Worm (Caenorhabditis elegans) whole organism, L1 larva: ENCODE results near the gene B0507.1.

Experiments
- alr-1 ChIP-seq: fragments of 200-800 bp; sonication (Bioruptor generic); optimal IDR thresholded peaks from 2 replicates; lab custom pipeline; 2018; ENCODE audit warnings: borderline replicate concordance, mild to moderate bottlenecking, missing genetic modification characterization, missing compliant biosample characterization
- ceh-63 ChIP-seq: fragments of 200-800 bp; sonication (Bioruptor generic); optimal IDR thresholded peaks from 2 replicates; lab custom pipeline; 2018; ENCODE audit warnings: mild to moderate bottlenecking, missing genetic modification characterization, missing compliant biosample characterization
- ceh-8 ChIP-seq: fragments of 200-800 bp; sonication (Bioruptor generic); optimal IDR thresholded peaks from 2 replicates; lab custom pipeline; 2018; ENCODE audit warnings: mild to moderate bottlenecking, missing genetic modification characterization, moderate library complexity, missing compliant biosample characterization
- ceh-82 ChIP-seq, 3 experiments: fragments of 150-350 bp in 1 of 3; sonication (generic microtip) in 2 of 3; optimal IDR thresholded peaks; 2 replicates each; lab custom pipeline; 2014 to 2017; ENCODE audit warnings: missing biosample characterization in 3 of 3, missing genetic modification characterization in 3 of 3
- ceh-90 ChIP-seq: sonication (generic microtip); optimal IDR thresholded peaks from 2 replicates; lab custom pipeline; 2016; ENCODE audit warnings: missing genetic modification characterization, missing compliant biosample characterization
- ces-1 ChIP-seq: fragments of 150-350 bp; optimal IDR thresholded peaks from 2 replicates; lab custom pipeline; 2014; ENCODE audit warnings: missing biosample characterization, missing genetic modification reagents, missing genetic modification characterization
- dpl-1 ChIP-seq, 3 experiments: fragments of 150-350 bp in 2 of 3; sonication (generic microtip) in 1 of 3; optimal IDR thresholded peaks; 2 replicates each; lab custom pipeline; 2014 to 2017; ENCODE audit warnings: missing biosample characterization in 3 of 3, missing genetic modification characterization in 3 of 3, missing genetic modification reagents in 3 of 3
- dsc-1 ChIP-seq: sonication (generic microtip); optimal IDR thresholded peaks from 2 replicates; lab custom pipeline; 2016; ENCODE audit warnings: mild to moderate bottlenecking, missing genetic modification characterization, missing compliant biosample characterization
- efl-1 ChIP-seq, 4 experiments: fragments of 150-350 bp; optimal IDR thresholded peaks in 3 of 4; peaks in 1 of 4; 1 replicate in 1 of 4; 2 replicates in 3 of 4; lab custom pipeline; 2014; ENCODE audit warnings: missing biosample characterization in 2 of 4, missing genetic modification characterization in 2 of 4, missing genetic modification reagents in 2 of 4
- efl-3 ChIP-seq: fragments of 200-800 bp; sonication (Bioruptor generic); optimal IDR thresholded peaks from 2 replicates; lab custom pipeline; 2018; ENCODE audit warnings: mild to moderate bottlenecking, missing genetic modification characterization, missing compliant biosample characterization
- elt-2 ChIP-seq: sonication (generic microtip); optimal IDR thresholded peaks from 2 replicates; lab custom pipeline; 2016; ENCODE audit warnings: missing genetic modification characterization, mild to moderate bottlenecking, inconsistent platforms, missing compliant biosample characterization, missing genetic modification reagents
- fos-1 ChIP-seq: fragments of 150-350 bp; optimal IDR thresholded peaks from 2 replicates; lab custom pipeline; 2014; ENCODE audit warnings: missing biosample characterization, missing genetic modification characterization
- hlh-17 ChIP-seq: fragments of 200-800 bp; sonication (Bioruptor generic); optimal IDR thresholded peaks from 2 replicates; lab custom pipeline; 2018; ENCODE audit warnings: missing genetic modification characterization, mild to moderate bottlenecking, missing compliant biosample characterization, moderate library complexity, borderline replicate concordance
- hpl-2 ChIP-seq: fragments of 150-350 bp; optimal IDR thresholded peaks from 2 replicates; lab custom pipeline; 2014; ENCODE audit warnings: missing biosample characterization, missing genetic modification reagents, missing genetic modification characterization
- lin-13 ChIP-seq: fragments of 150-350 bp; optimal IDR thresholded peaks from 2 replicates; lab custom pipeline; 2014; ENCODE audit warnings: missing biosample characterization, missing genetic modification reagents, missing genetic modification characterization
- lin-14 ChIP-seq: fragments of 200-800 bp; sonication (Bioruptor generic); optimal IDR thresholded peaks from 2 replicates; lab custom pipeline; 2018; ENCODE audit warnings: mild to moderate bottlenecking, missing genetic modification characterization, moderate library complexity, missing compliant biosample characterization
- lin-15B ChIP-seq: fragments of 150-350 bp; sonication (generic microtip); optimal IDR thresholded peaks from 3 replicates; lab custom pipeline; 2014; ENCODE audit warnings: missing biosample characterization, missing genetic modification characterization
- lin-39 ChIP-seq: fragments of 150-350 bp; optimal IDR thresholded peaks from 2 replicates; lab custom pipeline; 2014; ENCODE audit warnings: missing biosample characterization, missing genetic modification reagents, missing genetic modification characterization
- mab-9 ChIP-seq: fragments of 200-800 bp; sonication (Bioruptor generic); IDR thresholded peaks from 2 replicates; pipeline ENCODE4 v1.3.6; 2022; ENCODE audit warnings: missing genetic modification reagents, missing genetic modification characterization, missing compliant biosample characterization
- nhr-19 ChIP-seq: fragments of 200-800 bp; sonication (Bioruptor generic); conservative IDR thresholded peaks from 2 replicates; pipeline ENCODE4 v1.3.6; 2022; ENCODE audit warnings: missing genetic modification characterization, missing compliant biosample characterization
- nhr-237 ChIP-seq: fragments of 150-350 bp; optimal IDR thresholded peaks from 2 replicates; lab custom pipeline; 2014; ENCODE audit warnings: missing biosample characterization, missing genetic modification characterization
- nhr-28 ChIP-seq: fragments of 150-350 bp; optimal IDR thresholded peaks from 2 replicates; lab custom pipeline; 2014; ENCODE audit warnings: missing biosample characterization, missing genetic modification characterization
- nhr-71 ChIP-seq: sonication (generic microtip); optimal IDR thresholded peaks from 2 replicates; lab custom pipeline; 2016; ENCODE audit warnings: mild to moderate bottlenecking, missing genetic modification characterization, moderate library complexity, missing compliant biosample characterization
- nhr-85 ChIP-seq: sonication (generic microtip); peaks from one replicate; lab custom pipeline; 2016; ENCODE audit warnings: missing genetic modification characterization, inconsistent platforms, missing compliant biosample characterization
- nhr-90 ChIP-seq: sonication (generic microtip); optimal IDR thresholded peaks from 2 replicates; lab custom pipeline; 2016; ENCODE audit warnings: mild to moderate bottlenecking, missing genetic modification characterization, missing compliant biosample characterization; ENCODE audit not compliant: poor library complexity
- pax-3 ChIP-seq: fragments of 200-800 bp; sonication (Bioruptor generic); optimal IDR thresholded peaks from 2 replicates; lab custom pipeline; 2018; ENCODE audit warnings: mild to moderate bottlenecking, missing genetic modification characterization, moderate library complexity, missing compliant biosample characterization
- pqm-1 ChIP-seq: sonication (generic microtip); optimal IDR thresholded peaks from 3 replicates; lab custom pipeline; 2017; ENCODE audit warnings: missing biosample characterization, missing genetic modification characterization
- unc-30 ChIP-seq: sonication (generic microtip); optimal IDR thresholded peaks from 2 replicates; lab custom pipeline; 2017; ENCODE audit warnings: missing biosample characterization, missing genetic modification characterization
- zip-4 ChIP-seq: fragments of 200-800 bp; sonication (Bioruptor generic); optimal IDR thresholded peaks from 2 replicates; lab custom pipeline; 2018; ENCODE audit warnings: mild to moderate bottlenecking, missing genetic modification characterization, moderate library complexity, missing compliant biosample characterization
- ztf-4 ChIP-seq: fragments of 150-350 bp; optimal IDR thresholded peaks from 2 replicates; lab custom pipeline; 2014; ENCODE audit warnings: missing biosample characterization, missing genetic modification characterization

B0507.1 gene

ce11 chrV:8792814-8793213 is 16.4 kb downstream of the B0507.1 start:
- TF ChIP-seq hpl-2 (GFP tag; lab: Kevin White, UChicago) (no peak), lin-13 (GFP tag; lab: Kevin White, UChicago) (no peak), ztf-4 (tag; lab: Kevin White, UChicago) (no peak), nhr-19 (GFP tag; lab: Robert Waterston, UW) (no peak), fos-1 (tag; lab: Kevin White, UChicago) (no peak), nhr-90 (no peak)

- TF ChIP-seq elt-2 (peak; percentile 55), lin-14 (GFP tag; lab: Kevin White, UChicago) (peak; percentile 1), pax-3 (no peak), efl-1 (optimal IDR thresholded peaks at IDR 0.05; lab: Kevin White, UChicago) (no peak), efl-1 (GFP tag; optimal IDR thresholded peaks at IDR 0.05 in 1 of 2; lab: Kevin White, UChicago) (peak in 1 of 2 experiments; percentile 3), lin-39 (tag; lab: Kevin White, UChicago) (no peak), pqm-1 (tag; lab: Kevin White, UChicago) (peak; percentile 12), nhr-237 (tag; lab: Kevin White, UChicago) (no peak), dpl-1 (GFP tag; optimal IDR thresholded peaks at IDR 0.05; lab: Kevin White, UChicago) (no peak), zip-4 (no peak), nhr-85 (no peak)
- TF ChIP-seq, all 84 proteins: peak for 4
These were observed 19.1 kb downstream of the B0507.1 start for ce11 chrV:8795499-8795898.

- TF ChIP-seq ceh-8 (GFP tag; lab: Kevin White, UChicago), result no peak
- TF ChIP-seq efl-1 (optimal IDR thresholded peaks at IDR 0.05; lab: Kevin White, UChicago), result no peak
- peak in 1 of 2 experiments; percentile 75 for TF ChIP-seq efl-1 (GFP tag; optimal IDR thresholded peaks at IDR 0.05 in 1 of 2; lab: Kevin White, UChicago)
- no peak for TF ChIP-seq efl-3 (GFP tag; lab: Kevin White, UChicago)
- TF ChIP-seq ceh-90 (tag; lab: Kevin White, UChicago), result no peak
These were observed 19.9 kb downstream of the B0507.1 start for ce11 chrV:8796246-8796645.

- peak; percentile 28 for TF ChIP-seq dsc-1 (tag; lab: Kevin White, UChicago)
- TF ChIP-seq lin-13 (GFP tag; lab: Kevin White, UChicago), result no peak
- TF ChIP-seq unc-30 (tag; lab: Kevin White, UChicago), result no peak
- no peak for TF ChIP-seq efl-1 (optimal IDR thresholded peaks at IDR 0.05; lab: Kevin White, UChicago)
- TF ChIP-seq efl-1 (GFP tag; optimal IDR thresholded peaks at IDR 0.05 in 1 of 2; lab: Kevin White, UChicago), result peak in 1 of 2 experiments; percentile 49
- peak; percentile 5 for TF ChIP-seq lin-14 (GFP tag; lab: Kevin White, UChicago)
These were observed 20.5 kb downstream of the B0507.1 start for ce11 chrV:8796889-8797288.

- TF ChIP-seq nhr-71 (no peak), pqm-1 (tag; lab: Kevin White, UChicago) (no peak), ztf-4 (tag; lab: Kevin White, UChicago) (no peak), hlh-17 (GFP tag; lab: Kevin White, UChicago) (no peak), ceh-90 (tag; lab: Kevin White, UChicago) (no peak), efl-3 (GFP tag; lab: Kevin White, UChicago) (no peak), dsc-1 (tag; lab: Kevin White, UChicago) (no peak), fos-1 (tag; lab: Kevin White, UChicago) (no peak), ces-1 (no peak), ceh-63 (GFP tag; lab: Kevin White, UChicago) (no peak), ceh-82 (tag; optimal IDR thresholded peaks at IDR 0.05; lab: Kevin White, UChicago) (no peak), nhr-28 (tag; lab: Kevin White, UChicago) (no peak), mab-9 (GFP tag; lab: Robert Waterston, UW) (no peak), lin-15B (tag; lab: Kevin White, UChicago) (no peak), alr-1 (tag; lab: Kevin White, UChicago) (no peak)
- TF ChIP-seq, all 84 proteins: peak for 0
These were observed 22.1 kb downstream of the B0507.1 start for ce11 chrV:8798470-8798869.
